Worm (Caenorhabditis elegans): ENCODE results near the gene F19G12.3.

F19G12.3 gene

ce11 chrX:1453770-1454169 lies 29.2 kb downstream of the F19G12.3 start, which contains the start of gene cebp-1 (continued):
- TF ChIP-seq fkh-10 (GFP tag; optimal IDR thresholded peaks at IDR 0.05) (no peak), nhr-237 (tag; optimal IDR thresholded peaks at IDR 0.05) (no peak), pqm-1 (tag; optimal IDR thresholded peaks at IDR 0.05) (peak; percentile 40), unc-62 (GFP tag; optimal IDR thresholded peaks at IDR 0.05) (no peak), unc-39 (tag; optimal IDR thresholded peaks at IDR 0.05) (no peak), ceh-16 (tag; optimal IDR thresholded peaks at IDR 0.05) (no peak), pha-4 (tag; optimal IDR thresholded peaks at IDR 0.05) (peak; percentile 56), egl-27 (tag; optimal IDR thresholded peaks at IDR 0.05) (no peak)

ce11 chrX:1454385-1454784 lies 29.8 kb downstream of the F19G12.3 start:
- TF ChIP-seq tbx-2 (tag; optimal IDR thresholded peaks at IDR 0.05) (peak; percentile 84), lsy-12 (tag; optimal IDR thresholded peaks at IDR 0.05) (peak; percentile 90), elt-3 (tag; optimal IDR thresholded peaks at IDR 0.05) (peak in 2 of 3 experiments; percentile 44 to 77), pqm-1 (tag; optimal IDR thresholded peaks at IDR 0.05) (peak; percentile 55), ztf-4 (tag; optimal IDR thresholded peaks at IDR 0.05) (no peak), nhr-11 (tag; optimal IDR thresholded peaks at IDR 0.05) (peak; percentile 84), ceh-16 (tag; optimal IDR thresholded peaks at IDR 0.05) (no peak), fkh-10 (GFP tag; optimal IDR thresholded peaks at IDR 0.05) (peak; percentile 44), sea-2 (GFP tag; optimal IDR thresholded peaks at IDR 0.05) (peak; percentile 86), ama-1 (optimal IDR thresholded peaks at IDR 0.05) (peak; percentile 77), fkh-2 (tag; optimal IDR thresholded peaks at IDR 0.05) (peak; percentile 27), nhr-237 (tag; optimal IDR thresholded peaks at IDR 0.05) (no peak), lin-39 (tag; optimal IDR thresholded peaks at IDR 0.05) (peak; percentile 93), egl-27 (tag; optimal IDR thresholded peaks at IDR 0.05) (peak; percentile 90), mml-1 (tag; optimal IDR thresholded peaks at IDR 0.05) (no peak), jun-1 (tag; optimal IDR thresholded peaks at IDR 0.05) (peak; percentile 99), daf-12 (tag; optimal IDR thresholded peaks at IDR 0.05) (no peak), nhr-12 (tag; optimal IDR thresholded peaks at IDR 0.05) (no peak), snpc-4 (tag; optimal IDR thresholded peaks at IDR 0.05) (peak; percentile 79), elt-1 (tag; optimal IDR thresholded peaks at IDR 0.05) (peak; percentile 6), ceh-82 (tag; optimal IDR thresholded peaks at IDR 0.05) (peak; percentile 81), fos-1 (tag; optimal IDR thresholded peaks at IDR 0.05) (peak; percentile 100), nhr-28 (tag; optimal IDR thresholded peaks at IDR 0.05) (no peak), unc-62 (GFP tag; optimal IDR thresholded peaks at IDR 0.05) (peak; percentile 64), ceh-9 (tag; optimal IDR thresholded peaks at IDR 0.05) (no peak), aly-2 (tag; optimal IDR thresholded peaks at IDR 0.05) (no peak), egl-5 (tag; optimal IDR thresholded peaks at IDR 0.05) (peak; percentile 17), nhr-76 (tag; optimal IDR thresholded peaks at IDR 0.05) (no peak), zag-1 (tag; optimal IDR thresholded peaks at IDR 0.05) (no peak), mdl-1 (tag; optimal IDR thresholded peaks at IDR 0.05) (peak; percentile 76), ceh-28 (tag; optimal IDR thresholded peaks at IDR 0.05) (peak; percentile 82), hmg-11 (tag; optimal IDR thresholded peaks at IDR 0.05) (peak; percentile 94), nhr-67 (tag; optimal IDR thresholded peaks at IDR 0.05) (no peak), unc-39 (tag; optimal IDR thresholded peaks at IDR 0.05) (peak; percentile 16), skn-1 (tag; optimal IDR thresholded peaks at IDR 0.05) (peak; percentile 83), eor-1 (tag; optimal IDR thresholded peaks at IDR 0.05) (no peak), nfya-1 (tag; optimal IDR thresholded peaks at IDR 0.05; ENCODE audit: insufficient read depth) (peak; percentile 88), R02D3.7 (tag; optimal IDR thresholded peaks at IDR 0.05) (peak; percentile 57), nhr-23 (tag; optimal IDR thresholded peaks at IDR 0.05) (peak; percentile 93), nhr-77 (tag; optimal IDR thresholded peaks at IDR 0.05) (peak; percentile 25), nhr-43 (tag; optimal IDR thresholded peaks at IDR 0.05; ENCODE audit: poor library complexity, severe bottlenecking) (peak; percentile 74), lin-15B (tag; optimal IDR thresholded peaks at IDR 0.05) (peak; percentile 48), ztf-11 (tag; optimal IDR thresholded peaks at IDR 0.05) (no peak), ZK546.5 (tag; optimal IDR thresholded peaks at IDR 0.05) (no peak), pha-4 (tag; optimal IDR thresholded peaks at IDR 0.05) (peak; percentile 94), nhr-25 (tag; optimal IDR thresholded peaks at IDR 0.05) (peak; percentile 98), elt-2 (tag; optimal IDR thresholded peaks at IDR 0.05) (peak; percentile 83)

All from whole organism, L3 larva.